Fruit fly (Drosophila melanogaster): Measurements from ENCODE around the gene Cen.

The Cen gene

DNA sequence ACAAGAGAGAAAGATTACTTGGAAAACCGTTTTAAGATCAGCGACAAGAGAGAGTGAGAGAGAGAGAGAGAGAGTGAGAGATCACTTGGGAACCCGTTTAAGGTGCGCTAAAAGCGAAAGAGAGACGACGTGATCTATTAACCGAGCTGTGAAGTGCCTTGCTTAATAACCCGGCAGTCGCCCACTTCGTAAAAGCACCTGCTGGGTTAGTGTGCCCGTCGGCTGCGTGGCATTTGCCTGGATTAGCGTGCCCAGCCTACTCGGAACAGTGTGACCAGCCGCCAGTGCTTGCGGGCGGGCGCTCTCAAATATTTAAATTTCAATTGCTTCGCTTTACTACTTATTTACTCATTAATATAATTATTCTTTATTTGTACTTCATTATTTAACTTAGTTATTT is 43.2 kb downstream of the Cen start (continued):
- no peak for TF ChIP-seq Asciz (GFP tag; optimal IDR thresholded peaks at IDR 0.05)
- TF ChIP-seq CG6272 (GFP tag; IDR thresholded peaks at IDR 0.05): no peak
- no peak for TF ChIP-seq aop (GFP tag; IDR thresholded peaks at IDR 0.05)
- TF ChIP-seq kay (GFP tag; optimal IDR thresholded peaks at IDR 0.05): no peak
- TF ChIP-seq CG18599 (GFP tag; optimal IDR thresholded peaks at IDR 0.05): no peak
- TF ChIP-seq Ets97D (GFP tag; optimal IDR thresholded peaks at IDR 0.05): peak; percentile 66
- peak; percentile 43 for TF ChIP-seq CG14710 (tag; optimal IDR thresholded peaks at IDR 0.05)
- no peak for TF ChIP-seq Chrac-16 (GFP tag; optimal IDR thresholded peaks at IDR 0.05)
- no peak for TF ChIP-seq gt (GFP tag; IDR thresholded peaks at IDR 0.05)
- peak; percentile 45 for TF ChIP-seq CG1832 (GFP tag; optimal IDR thresholded peaks at IDR 0.05)
- no peak for TF ChIP-seq CG1792 (GFP tag; optimal IDR thresholded peaks at IDR 0.05)
- TF ChIP-seq row (GFP tag; IDR thresholded peaks at IDR 0.05): 0 out of 3 replicates have a peak, but pooled peaks have one; percentile 41
- TF ChIP-seq CG10209 (GFP tag; optimal IDR thresholded peaks at IDR 0.05): no peak
- no peak for TF ChIP-seq CG2116 (GFP tag; optimal IDR thresholded peaks at IDR 0.05)
- TF ChIP-seq NC2β (GFP tag; optimal IDR thresholded peaks at IDR 0.05): no peak
- TF ChIP-seq CG6683 (GFP tag; optimal IDR thresholded peaks at IDR 0.05): no peak
- peak; percentile 25; the same call in 1 of the 2 replicates for TF ChIP-seq Scr (GFP tag; IDR thresholded peaks at IDR 0.05; ENCODE audit: partially characterized antibody)
- peak; percentile 19 for TF ChIP-seq Sry-δ (GFP tag; optimal IDR thresholded peaks at IDR 0.05)
- TF ChIP-seq CG13123 (GFP tag; optimal IDR thresholded peaks at IDR 0.05): no peak
- TF ChIP-seq nmo (GFP tag; optimal IDR thresholded peaks at IDR 0.05): peak; percentile 35
- TF ChIP-seq Hmx (GFP tag; optimal IDR thresholded peaks at IDR 0.05): no peak
- no peak for TF ChIP-seq danr (GFP tag; IDR thresholded peaks at IDR 0.05)
- TF ChIP-seq CG14014 (GFP tag; IDR thresholded peaks at IDR 0.05): no peak
- TF ChIP-seq CG7928 (GFP tag; optimal IDR thresholded peaks at IDR 0.05): no peak
- TF ChIP-seq luna (GFP tag; optimal IDR thresholded peaks at IDR 0.05): no peak
- TF ChIP-seq E2f2 (GFP tag; IDR thresholded peaks at IDR 0.05): peak; percentile 99
- no peak for TF ChIP-seq CG9876 (GFP tag; optimal IDR thresholded peaks at IDR 0.05)
- TF ChIP-seq CG12659 (GFP tag; optimal IDR thresholded peaks at IDR 0.05): peak; percentile 33
- no peak for TF ChIP-seq ara (GFP tag; IDR thresholded peaks at IDR 0.05)
- TF ChIP-seq nerfin-2 (GFP tag; IDR thresholded peaks at IDR 0.05; ENCODE audit: partially characterized antibody): no peak
- TF ChIP-seq zfh2 (GFP tag; optimal IDR thresholded peaks at IDR 0.05): no peak
- peak; percentile 90 for TF ChIP-seq gfzf (GFP tag; optimal IDR thresholded peaks at IDR 0.05)
- peak; percentile 6 for TF ChIP-seq D19A (tag; optimal IDR thresholded peaks at IDR 0.05)
- no peak for TF ChIP-seq zfh1 (GFP tag; IDR thresholded peaks at IDR 0.05)
- peak; percentile 43; the same call in 2 of the 3 replicates for TF ChIP-seq ken (GFP tag; IDR thresholded peaks at IDR 0.05)
- peak; percentile 77 for TF ChIP-seq Deaf1 (tag; optimal IDR thresholded peaks at IDR 0.05)
- peak; percentile 68 for TF ChIP-seq trem (tag; optimal IDR thresholded peaks at IDR 0.05)
- TF ChIP-seq pros (GFP tag; optimal IDR thresholded peaks at IDR 0.05): peak; percentile 24
- TF ChIP-seq mld (GFP tag; IDR thresholded peaks at IDR 0.05; ENCODE audit: partially characterized antibody): peak; percentile 44; the same call in 1 of the 3 replicates
- TF ChIP-seq CG5180 (GFP tag; optimal IDR thresholded peaks at IDR 0.05): no peak
- TF ChIP-seq CG11093 (GFP tag; IDR thresholded peaks at IDR 0.05): no peak
- TF ChIP-seq Mrtf (GFP tag; IDR thresholded peaks at IDR 0.05): no peak
- TF ChIP-seq Hr78 (GFP tag; optimal IDR thresholded peaks at IDR 0.05): no peak
- TF ChIP-seq CG11085 (GFP tag; IDR thresholded peaks at IDR 0.05): no peak
- no peak for TF ChIP-seq CG4328 (GFP tag; optimal IDR thresholded peaks at IDR 0.05)
- no peak for TF ChIP-seq CG9817 (tag; optimal IDR thresholded peaks at IDR 0.05)
- TF ChIP-seq chn (GFP tag; optimal IDR thresholded peaks at IDR 0.05): peak; percentile 31
- TF ChIP-seq vvl (GFP tag; IDR thresholded peaks at IDR 0.05): peak; percentile 49
- TF ChIP-seq CG17829 (tag; optimal IDR thresholded peaks at IDR 0.05): no peak
- TF ChIP-seq CG9797 (GFP tag; optimal IDR thresholded peaks at IDR 0.05): peak; percentile 95
- peak; percentile 23 for TF ChIP-seq CG10267 (tag; optimal IDR thresholded peaks at IDR 0.05)

All from whole organism, embryonic.